Worm (Caenorhabditis elegans) whole organism, L3 larva: ENCODE data around the gene Y73B6BL.289.

Experiments used
- ama-1 ChIP-seq: fragments of 150-350 bp; optimal IDR thresholded peaks from 2 replicates; lab custom pipeline; 2018
- fos-1 ChIP-seq: fragments of 150-350 bp; optimal IDR thresholded peaks from 2 replicates; lab custom pipeline; 2014; ENCODE audit warnings: missing biosample characterization, missing genetic modification characterization
- lin-15B ChIP-seq: fragments of 150-350 bp; optimal IDR thresholded peaks from 2 replicates; lab custom pipeline; 2014; ENCODE audit warnings: missing biosample characterization, missing genetic modification characterization
- unc-62 ChIP-seq: fragments of 150-350 bp; sonication (generic microtip); optimal IDR thresholded peaks from 4 replicates; lab custom pipeline; 2014; ENCODE audit warnings: missing biosample characterization, missing genetic modification reagents, missing genetic modification characterization
- ztf-11 ChIP-seq: fragments of 150-350 bp; optimal IDR thresholded peaks from 2 replicates; lab custom pipeline; 2014; ENCODE audit warnings: missing biosample characterization, missing genetic modification characterization

DNA sequence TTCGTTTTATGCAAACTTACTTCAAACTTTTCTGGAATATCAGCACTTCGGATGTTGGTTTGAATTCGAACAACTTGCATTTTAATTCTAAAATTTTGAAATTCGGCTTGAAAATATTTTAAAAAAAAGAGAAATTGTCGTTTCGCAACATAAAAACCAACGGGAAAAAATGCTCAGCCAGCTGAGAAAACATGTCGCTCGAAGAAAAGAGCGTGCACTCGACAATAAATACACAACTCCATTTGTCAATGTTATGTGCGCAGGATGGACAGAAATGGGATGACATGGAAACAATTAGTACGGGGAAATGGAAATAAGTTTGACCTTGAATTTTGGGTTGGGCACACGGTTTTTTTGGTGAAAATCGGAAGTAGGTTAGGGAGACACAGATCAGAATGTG is 11.4 kb upstream of the Y73B6BL.289 start, which contains the start of gene mif-4:
- TF ChIP-seq unc-62 (no peak), lin-15B (tag; lab: Kevin White, UChicago) (no peak), fos-1 (tag; lab: Kevin White, UChicago) (no peak), ama-1 (lab: Kevin White, UChicago) (no peak), ztf-11 (tag; lab: Kevin White, UChicago) (no peak)
